Fruit fly (Drosophila melanogaster): Measurements from ENCODE around the gene CG17124.

Gene CG17124

DNA sequence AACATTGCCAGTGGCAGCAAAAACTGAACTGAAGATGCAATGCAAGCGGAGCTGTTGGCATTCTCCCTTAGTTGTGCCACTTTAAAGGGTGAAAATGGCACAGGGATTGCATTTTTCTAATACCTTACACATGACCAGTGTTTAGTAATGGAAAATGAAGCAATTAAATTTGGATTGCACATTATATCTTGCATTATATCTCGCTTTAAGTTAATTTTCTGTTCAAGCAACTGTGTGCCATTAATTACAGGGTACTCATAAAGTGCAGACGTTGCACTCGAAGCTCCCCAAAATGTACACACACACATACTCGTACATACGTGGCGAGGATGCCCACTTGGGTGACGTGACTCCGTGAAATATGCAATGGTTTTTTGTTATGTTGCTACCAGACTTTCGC, 3.5 kb upstream of the CG17124 start (continued):
- TF ChIP-seq Eip93F (GFP tag; optimal IDR thresholded peaks at IDR 0.05), result no peak
- TF ChIP-seq Blimp-1 (GFP tag; optimal IDR thresholded peaks at IDR 0.05), result no peak
- TF ChIP-seq CG10631 (GFP tag; optimal IDR thresholded peaks at IDR 0.05), result peak; percentile 53
- peak; percentile 83 for TF ChIP-seq Eip78C (GFP tag)
- TF ChIP-seq Smox (GFP tag; optimal IDR thresholded peaks at IDR 0.05), result peak; percentile 49
- no peak for TF ChIP-seq spab (GFP tag; optimal IDR thresholded peaks at IDR 0.05)
- TF ChIP-seq ss (GFP tag; optimal IDR thresholded peaks at IDR 0.05), result peak in 1 of 2 experiments; percentile 33
- peak; percentile 51 for TF ChIP-seq pdm3 (GFP tag; optimal IDR thresholded peaks at IDR 0.05)
- TF ChIP-seq vri (GFP tag; optimal IDR thresholded peaks at IDR 0.05), result no peak
- no peak for TF ChIP-seq CG8119 (GFP tag; IDR thresholded peaks at IDR 0.05)
- TF ChIP-seq CG10669 (GFP tag; optimal IDR thresholded peaks at IDR 0.05), result peak; percentile 63
- TF ChIP-seq CG11762 (GFP tag; optimal IDR thresholded peaks at IDR 0.05; ENCODE audit: insufficient read depth), result no peak
- TF ChIP-seq CG11902 (GFP tag; optimal IDR thresholded peaks at IDR 0.05), result peak; percentile 3
- no peak for TF ChIP-seq net (GFP tag; optimal IDR thresholded peaks at IDR 0.05)
- TF ChIP-seq CG3032 (tag; optimal IDR thresholded peaks at IDR 0.05), result peak; percentile 38
- peak; percentile 45 for TF ChIP-seq topi (GFP tag; optimal IDR thresholded peaks at IDR 0.05)
- TF ChIP-seq Ets21C (GFP tag; optimal IDR thresholded peaks at IDR 0.05), result peak; percentile 20
- peak; percentile 54 for TF ChIP-seq Eip75B (GFP tag; optimal IDR thresholded peaks at IDR 0.05)
- no peak for TF ChIP-seq dac (GFP tag; optimal IDR thresholded peaks at IDR 0.05)
- no peak for TF ChIP-seq Hr38 (GFP tag; optimal IDR thresholded peaks at IDR 0.05)

DNA sequence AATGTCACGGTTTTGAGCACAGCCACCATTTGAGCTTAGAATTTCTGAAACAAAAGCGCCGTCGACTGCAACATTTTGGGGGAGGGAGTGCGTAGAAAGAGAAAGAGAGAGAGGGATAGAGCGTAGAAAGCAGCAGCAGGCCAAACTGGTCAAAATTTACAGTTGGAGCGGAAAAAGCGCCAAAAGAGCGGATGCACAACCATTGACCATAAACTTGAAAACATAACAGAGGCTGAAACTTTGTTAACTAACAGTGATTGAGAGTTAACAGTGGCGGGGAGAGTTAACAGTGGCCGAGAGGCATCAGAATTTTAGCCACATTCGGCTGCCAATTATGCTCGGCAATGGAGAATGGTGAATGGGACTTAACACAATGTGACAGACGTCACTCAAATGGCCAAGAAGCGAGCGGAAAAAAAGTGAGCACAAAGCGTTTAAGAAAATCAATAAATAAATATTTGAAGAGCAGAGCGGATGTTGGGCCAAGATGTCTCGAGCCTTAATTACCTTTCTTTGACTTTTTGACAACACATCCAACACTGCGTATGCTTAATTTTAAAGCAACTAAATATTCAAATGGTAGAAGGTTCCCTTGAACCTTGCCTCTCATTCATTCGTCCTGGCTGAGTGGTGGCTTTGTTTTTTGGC, 1.0 kb upstream of the CG17124 start:
- TF ChIP-seq Eip78C (GFP tag) (peak; percentile 29), dsx (GFP tag; optimal IDR thresholded peaks at IDR 0.05; ENCODE audit: poor library complexity, severe bottlenecking) (peak; percentile 33), CG11762 (GFP tag; optimal IDR thresholded peaks at IDR 0.05; ENCODE audit: insufficient read depth) (no peak)

DNA sequence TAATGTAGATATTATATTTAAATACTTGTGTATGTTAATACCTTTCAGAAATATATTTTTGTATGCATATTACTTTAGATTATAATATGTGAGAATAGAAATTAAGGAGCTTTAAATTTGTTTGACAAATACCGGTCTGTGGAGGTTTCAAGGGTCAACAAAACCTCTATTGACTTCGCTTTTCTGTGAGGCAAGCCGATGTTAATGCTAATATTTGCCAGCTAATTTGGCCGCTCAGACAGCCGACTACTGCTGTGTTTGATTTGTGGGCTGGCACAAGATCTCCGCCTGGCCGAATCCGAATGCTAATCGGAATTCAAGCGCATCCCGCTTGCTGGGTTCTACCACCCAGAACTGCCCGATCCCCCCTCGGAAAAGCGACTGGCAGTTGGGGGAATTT, 1.5 kb downstream of the CG17124 start:
- TF ChIP-seq CG6792 (GFP tag; optimal IDR thresholded peaks at IDR 0.05), result no peak
- TF ChIP-seq CG11762 (GFP tag; optimal IDR thresholded peaks at IDR 0.05; ENCODE audit: insufficient read depth), result no peak
- TF ChIP-seq fkh (GFP tag; optimal IDR thresholded peaks at IDR 0.05), result peak; percentile 84
- peak; percentile 16 for TF ChIP-seq svp (GFP tag)

DNA sequence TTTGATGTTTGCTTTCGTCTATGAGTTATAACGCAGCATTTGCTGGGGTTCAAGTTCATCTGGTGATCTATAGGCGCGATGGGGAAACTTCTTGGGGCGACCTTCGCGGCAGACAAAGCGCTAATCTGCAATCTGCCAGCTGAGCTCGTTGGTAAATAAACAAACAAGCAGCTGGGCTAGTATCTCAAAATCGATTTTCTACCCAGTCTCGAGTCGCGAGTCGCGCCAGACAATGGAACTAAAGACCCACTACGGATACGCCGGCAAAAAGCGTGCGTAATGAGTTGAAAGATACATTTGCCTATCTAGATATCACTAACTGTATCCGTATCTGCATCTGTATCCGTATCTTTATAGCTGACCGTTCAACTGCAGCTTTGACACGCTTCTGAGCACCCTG, 2.5 kb downstream of the CG17124 start:
- TF ChIP-seq Hr38 (GFP tag; optimal IDR thresholded peaks at IDR 0.05) (no peak), Eip78C (GFP tag) (no peak), Ets96B (tag; optimal IDR thresholded peaks at IDR 0.05) (no peak), CG6276 (GFP tag; optimal IDR thresholded peaks at IDR 0.05) (no peak), svp (GFP tag) (no peak), CG4318 (GFP tag; optimal IDR thresholded peaks at IDR 0.05) (no peak)

DNA sequence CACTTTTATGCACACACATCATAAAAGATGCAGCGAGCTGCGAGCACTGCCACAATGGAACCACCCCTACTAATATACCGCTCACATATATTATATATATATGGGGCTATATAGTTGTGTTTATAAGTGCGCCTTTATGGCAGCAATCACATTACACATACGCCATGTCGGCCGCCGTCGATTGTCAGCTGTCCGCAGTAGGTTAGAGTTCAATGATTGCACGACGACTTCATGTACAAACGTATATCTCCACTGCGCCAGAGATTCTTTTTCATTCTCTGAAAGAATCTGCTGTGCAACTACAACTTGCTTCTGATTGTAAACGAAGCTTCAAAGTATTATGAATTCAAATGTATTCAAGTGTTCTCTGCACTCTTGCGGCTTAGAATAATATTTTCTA, 3.5 kb downstream of the CG17124 start:
- TF ChIP-seq CG6276 (GFP tag; optimal IDR thresholded peaks at IDR 0.05), result peak; percentile 21
- TF ChIP-seq Eip78C (GFP tag), result peak; percentile 33
- no peak for TF ChIP-seq Sox15 (GFP tag; optimal IDR thresholded peaks at IDR 0.05)
- peak; percentile 91 for TF ChIP-seq svp (GFP tag)
- no peak for TF ChIP-seq CG6792 (GFP tag; optimal IDR thresholded peaks at IDR 0.05)
- peak; percentile 10 for TF ChIP-seq CG32006 (GFP tag; optimal IDR thresholded peaks at IDR 0.05)
- no peak for TF ChIP-seq eg (GFP tag; IDR thresholded peaks at IDR 0.05)
